Worm (Caenorhabditis elegans) whole organism, L4 larva: ENCODE data around the gene pbo-6.

Experiments
- F10B5.3 ChIP-seq: sonication (generic microtip); optimal IDR thresholded peaks from 2 replicates; lab custom pipeline; 2016; ENCODE audit warnings: mild to moderate bottlenecking, missing genetic modification characterization, missing compliant biosample characterization
- F37D6.2 ChIP-seq: sonication (generic microtip); optimal IDR thresholded peaks from 2 replicates; lab custom pipeline; 2016; ENCODE audit warnings: mild to moderate bottlenecking, missing genetic modification characterization, missing compliant biosample characterization
- T26A8.4 ChIP-seq: fragments of 200-800 bp; sonication (Bioruptor generic); IDR thresholded peaks from 2 replicates; pipeline ENCODE4 v1.3.6; 2022; ENCODE audit warnings: missing genetic modification characterization, missing compliant biosample characterization
- Y5F2A.4 ChIP-seq: fragments of 200-800 bp; sonication (Bioruptor generic); optimal IDR thresholded peaks from 2 replicates; lab custom pipeline; 2018; ENCODE audit warnings: mild to moderate bottlenecking, missing genetic modification characterization, missing compliant biosample characterization
- aly-2 ChIP-seq: sonication (generic microtip); optimal IDR thresholded peaks from 2 replicates; lab custom pipeline; 2018; ENCODE audit warnings: missing biosample characterization, missing genetic modification characterization
- ceh-62 ChIP-seq: sonication (generic microtip); optimal IDR thresholded peaks from 2 replicates; lab custom pipeline; 2017; ENCODE audit warnings: missing biosample characterization, missing genetic modification characterization
- ctbp-1 ChIP-seq: fragments of 200-800 bp; sonication (Bioruptor generic); IDR thresholded peaks from 2 replicates; pipeline ENCODE4 v1.3.6; 2022; ENCODE audit warnings: missing genetic modification reagents, missing genetic modification characterization, missing compliant biosample characterization
- daf-12 ChIP-seq: fragments of 150-350 bp; optimal IDR thresholded peaks from 2 replicates; lab custom pipeline; 2014; ENCODE audit warnings: missing biosample characterization, missing genetic modification reagents, missing genetic modification characterization
- daf-16 ChIP-seq, 3 experiments: sonication (generic microtip); optimal IDR thresholded peaks; 2 replicates each; lab custom pipeline; 2016 to 2017; ENCODE audit warnings: missing genetic modification characterization in 3 of 3, missing genetic modification reagents in 3 of 3, mild to moderate bottlenecking in 2 of 3, missing compliant biosample characterization in 2 of 3, missing biosample characterization in 1 of 3, moderate library complexity in 1 of 3
- dmd-9 ChIP-seq: fragments of 200-800 bp; sonication (Bioruptor generic); IDR thresholded peaks from 2 replicates; pipeline ENCODE4 v1.3.6; 2022; ENCODE audit warnings: missing genetic modification reagents, missing genetic modification characterization, missing compliant biosample characterization
- duxl-1 ChIP-seq: sonication (generic microtip); optimal IDR thresholded peaks from 2 replicates; lab custom pipeline; 2016; ENCODE audit warnings: mild to moderate bottlenecking, missing genetic modification characterization, moderate library complexity, missing compliant biosample characterization; ENCODE audit not compliant: poor library complexity
- dve-1 ChIP-seq: sonication (generic microtip); optimal IDR thresholded peaks from 2 replicates; lab custom pipeline; 2017; ENCODE audit warnings: antibody characterized with exemption, mild to moderate bottlenecking, missing genetic modification characterization, missing compliant biosample characterization; ENCODE audit not compliant: insufficient read depth
- egl-27 ChIP-seq: sonication (generic microtip); optimal IDR thresholded peaks from 3 replicates; lab custom pipeline; 2017; ENCODE audit warnings: missing biosample characterization, missing genetic modification reagents, missing genetic modification characterization
- fkh-10 ChIP-seq: fragments of 150-350 bp; optimal IDR thresholded peaks from 2 replicates; lab custom pipeline; 2014; ENCODE audit warnings: missing biosample characterization, missing genetic modification reagents, missing genetic modification characterization
- gei-8 ChIP-seq: fragments of 200-800 bp; sonication (Bioruptor generic); optimal IDR thresholded peaks from 2 replicates; lab custom pipeline; 2018; ENCODE audit warnings: mild to moderate bottlenecking, missing genetic modification characterization, missing compliant biosample characterization
- hlh-11 ChIP-seq: fragments of 200-800 bp; sonication (Bioruptor generic); optimal IDR thresholded peaks from 2 replicates; lab custom pipeline; 2018; ENCODE audit warnings: mild to moderate bottlenecking, missing genetic modification characterization, missing compliant biosample characterization
- hlh-30 ChIP-seq: sonication (generic microtip); optimal IDR thresholded peaks from 2 replicates; lab custom pipeline; 2017; ENCODE audit warnings: antibody characterized with exemption, mild to moderate bottlenecking, missing genetic modification characterization, missing compliant biosample characterization; ENCODE audit not compliant: insufficient read depth
- hmg-1.1 ChIP-seq: fragments of 200-800 bp; sonication (Bioruptor generic); IDR thresholded peaks from 2 replicates; pipeline ENCODE4 v1.3.6; 2022; ENCODE audit warnings: missing genetic modification reagents, missing genetic modification characterization, missing compliant biosample characterization
- lim-7 ChIP-seq: fragments of 200-800 bp; sonication (Bioruptor generic); IDR thresholded peaks from 2 replicates; pipeline ENCODE4 v1.3.6; 2022; ENCODE audit warnings: missing genetic modification characterization, missing compliant biosample characterization
- lin-1 ChIP-seq: fragments of 200-800 bp; sonication (Bioruptor generic); IDR thresholded peaks from 2 replicates; pipeline ENCODE4 v1.3.6; 2022; ENCODE audit warnings: missing genetic modification reagents, missing genetic modification characterization, missing compliant biosample characterization
- lin-13 ChIP-seq: fragments of 150-350 bp; optimal IDR thresholded peaks from 2 replicates; lab custom pipeline; 2014; ENCODE audit warnings: missing biosample characterization, missing genetic modification reagents, missing genetic modification characterization
- lin-39 ChIP-seq: fragments of 150-350 bp; optimal IDR thresholded peaks from 2 replicates; lab custom pipeline; 2014; ENCODE audit warnings: missing biosample characterization, missing genetic modification reagents, missing genetic modification characterization
- madf-5 ChIP-seq, 2 experiments: fragments of 200-800 bp; sonication (Bioruptor generic); IDR thresholded peaks; 2 replicates each; pipeline ENCODE4 v1.3.6; 2022; ENCODE audit warnings: missing compliant biosample characterization in 2 of 2, missing genetic modification characterization in 2 of 2
- madf-9 ChIP-seq: fragments of 200-800 bp; sonication (Bioruptor generic); conservative IDR thresholded peaks from 2 replicates; pipeline ENCODE4 v1.3.6; 2022; ENCODE audit warnings: missing genetic modification reagents, missing genetic modification characterization, missing compliant biosample characterization
- mep-1 ChIP-seq: fragments of 150-350 bp; sonication (generic microtip); optimal IDR thresholded peaks from 3 replicates; lab custom pipeline; 2014; ENCODE audit warnings: missing biosample characterization, missing genetic modification characterization
- mes-2 ChIP-seq: sonication (generic microtip); optimal IDR thresholded peaks from 2 replicates; lab custom pipeline; 2016; ENCODE audit warnings: missing genotype, mild to moderate bottlenecking, missing genetic modification characterization, missing compliant biosample characterization; ENCODE audit not compliant: poor library complexity, severe bottlenecking
- mxl-2 ChIP-seq: fragments of 200-800 bp; sonication (Bioruptor generic); conservative IDR thresholded peaks from 2 replicates; pipeline ENCODE4 v1.3.6; 2022; ENCODE audit warnings: missing genetic modification reagents, missing genetic modification characterization, missing compliant biosample characterization
- nhr-10 ChIP-seq: fragments of 150-350 bp; optimal IDR thresholded peaks from 2 replicates; lab custom pipeline; 2014; ENCODE audit warnings: missing biosample characterization, missing genetic modification characterization
- nhr-11 ChIP-seq: fragments of 150-350 bp; optimal IDR thresholded peaks from 2 replicates; lab custom pipeline; 2014; ENCODE audit warnings: missing biosample characterization, missing genetic modification characterization
- nhr-41 ChIP-seq: fragments of 200-800 bp; sonication (Bioruptor generic); IDR thresholded peaks from 2 replicates; pipeline ENCODE4 v1.3.6; 2022; ENCODE audit warnings: missing genetic modification reagents, missing genetic modification characterization, missing compliant biosample characterization
- nhr-42 ChIP-seq: fragments of 200-800 bp; sonication (Bioruptor generic); IDR thresholded peaks from 2 replicates; pipeline ENCODE4 v1.3.6; 2022; ENCODE audit warnings: missing genetic modification characterization, missing compliant biosample characterization
- nhr-48 ChIP-seq: sonication (generic microtip); optimal IDR thresholded peaks from 2 replicates; lab custom pipeline; 2016; ENCODE audit warnings: mild to moderate bottlenecking, missing genetic modification characterization, missing compliant biosample characterization
- nhr-6 ChIP-seq: fragments of 150-350 bp; optimal IDR thresholded peaks from 2 replicates; lab custom pipeline; 2014; ENCODE audit warnings: missing biosample characterization, missing genetic modification characterization
- pha-4 ChIP-seq, 2 experiments: fragments of 150-350 bp in 1 of 2; fragments of 200-800 bp in 1 of 2; sonication (Bioruptor generic) in 1 of 2; IDR thresholded peaks in 1 of 2; optimal IDR thresholded peaks in 1 of 2; 2 replicates each; pipeline versions ENCODE4 v1.3.6 to Lab custom; 2014 to 2022; ENCODE audit warnings: missing genetic modification characterization in 2 of 2, missing genetic modification reagents in 2 of 2, missing biosample characterization in 1 of 2, missing compliant biosample characterization in 1 of 2
- pqm-1 ChIP-seq: sonication (generic microtip); optimal IDR thresholded peaks from 2 replicates; lab custom pipeline; 2017; ENCODE audit warnings: missing biosample characterization, missing genetic modification characterization
- rbr-2 ChIP-seq: sonication (generic microtip); optimal IDR thresholded peaks from 2 replicates; lab custom pipeline; 2016; ENCODE audit warnings: missing genotype, missing genetic modification characterization, missing compliant biosample characterization
- saeg-2 ChIP-seq: fragments of 200-800 bp; sonication (Bioruptor generic); IDR thresholded peaks from 2 replicates; pipeline ENCODE4 v1.3.6; 2022; ENCODE audit warnings: missing genetic modification reagents, missing genetic modification characterization, missing compliant biosample characterization
- skn-1 ChIP-seq: fragments of 150-350 bp; optimal IDR thresholded peaks from 2 replicates; lab custom pipeline; 2014; ENCODE audit warnings: missing biosample characterization, missing genetic modification characterization
- snpc-1.2 ChIP-seq: fragments of 200-800 bp; sonication (Bioruptor generic); IDR thresholded peaks from 2 replicates; pipeline ENCODE4 v1.3.6; 2022; ENCODE audit warnings: missing genetic modification reagents, missing genetic modification characterization, missing compliant biosample characterization
- spr-1 ChIP-seq: sonication (generic microtip); optimal IDR thresholded peaks from 2 replicates; lab custom pipeline; 2016; ENCODE audit warnings: mild to moderate bottlenecking, missing genetic modification characterization, missing compliant biosample characterization
- tag-97 ChIP-seq: fragments of 200-800 bp; sonication (Bioruptor generic); IDR thresholded peaks from 2 replicates; pipeline ENCODE4 v1.3.6; 2022; ENCODE audit warnings: missing genetic modification characterization, missing compliant biosample characterization
- tra-1 ChIP-seq: fragments of 200-800 bp; sonication (Bioruptor generic); IDR thresholded peaks from 2 replicates; pipeline ENCODE4 v1.3.6; 2022; ENCODE audit warnings: missing genetic modification reagents, missing genetic modification characterization, missing compliant biosample characterization
- unc-39 ChIP-seq: sonication (generic microtip); optimal IDR thresholded peaks from 2 replicates; lab custom pipeline; 2017; ENCODE audit warnings: missing biosample characterization, missing genetic modification characterization
- vab-7 ChIP-seq: fragments of 200-800 bp; sonication (Bioruptor generic); IDR thresholded peaks from 2 replicates; pipeline ENCODE4 v1.3.6; 2022; ENCODE audit warnings: missing genetic modification reagents, missing genetic modification characterization, missing compliant biosample characterization
- zag-1 ChIP-seq: fragments of 150-350 bp; optimal IDR thresholded peaks from 2 replicates; lab custom pipeline; 2014; ENCODE audit warnings: missing biosample characterization, missing genetic modification characterization
- zfp-2 ChIP-seq: sonication (generic microtip); optimal IDR thresholded peaks from 2 replicates; lab custom pipeline; 2016; ENCODE audit warnings: mild to moderate bottlenecking, missing genetic modification characterization, missing compliant biosample characterization
- ztf-7 ChIP-seq: fragments of 150-350 bp; optimal IDR thresholded peaks from 2 replicates; lab custom pipeline; 2014; ENCODE audit warnings: missing biosample characterization, missing genetic modification characterization

pbo-6 gene

ce11 chrX:17479694-17480574 is 51.1 kb downstream of the pbo-6 start (continued):
- TF ChIP-seq vab-7 (peak; percentile 52; the same call in 1 of the 2 replicates), ctbp-1 (GFP tag; lab: Robert Waterston, UW) (peak; percentile 92), dve-1 (tag; lab: Kevin White, UChicago) (peak; percentile 83), ceh-62 (tag; lab: Kevin White, UChicago) (no peak), nhr-42 (GFP tag; lab: Robert Waterston, UW) (no peak), mep-1 (tag; lab: Kevin White, UChicago) (peak; percentile 87), madf-9 (GFP tag; lab: Robert Waterston, UW) (no peak; the same call in 1 of the 2 replicates), saeg-2 (peak; percentile 52; the same call in 1 of the 2 replicates), lin-39 (no peak), F37D6.2 (tag; lab: Kevin White, UChicago) (peak; percentile 91), tag-97 (GFP tag; lab: Robert Waterston, UW) (no peak), T26A8.4 (peak; percentile 81), gei-8 (GFP tag; lab: Kevin White, UChicago) (peak; percentile 83), unc-39 (tag; lab: Kevin White, UChicago) (no peak), duxl-1 (tag; lab: Kevin White, UChicago) (peak; percentile 21), lim-7 (GFP tag; lab: Robert Waterston, UW) (no peak; the same call in 1 of the 2 replicates), ztf-7 (tag; lab: Kevin White, UChicago) (peak; percentile 58), snpc-1.2 (GFP tag; lab: Robert Waterston, UW) (no peak; the same call in 1 of the 2 replicates), rbr-2 (tag; lab: Kevin White, UChicago) (peak; percentile 93), daf-12 (tag; lab: Kevin White, UChicago) (no peak), madf-5 (GFP tag; IDR thresholded peaks at IDR 0.05; lab: Robert Waterston, UW) (0 out of 4 replicates have a peak, but pooled peaks of 1 of the 2 experiments have one; percentile 6), hlh-11 (tag; lab: Kevin White, UChicago) (peak; percentile 99), skn-1 (tag; lab: Kevin White, UChicago) (no peak), nhr-11 (peak; percentile 74), mes-2 (tag; lab: Kevin White, UChicago) (peak; percentile 44), lin-1 (GFP tag; lab: Robert Waterston, UW) (peak; percentile 9; the same call in 1 of the 2 replicates), lin-13 (no peak), daf-16 (GFP tag; optimal IDR thresholded peaks at IDR 0.05; lab: Kevin White, UChicago) (peak; percentile 54 to 93), daf-16 (tag; optimal IDR thresholded peaks at IDR 0.05; lab: Kevin White, UChicago) (peak; percentile 78), zag-1 (tag; lab: Kevin White, UChicago) (peak; percentile 14), spr-1 (peak; percentile 86), pqm-1 (tag; lab: Kevin White, UChicago) (peak; percentile 4), hmg-1.1 (GFP tag; lab: Robert Waterston, UW) (peak; percentile 93), fkh-10 (GFP tag; lab: Kevin White, UChicago) (peak; percentile 73), zfp-2 (tag; lab: Kevin White, UChicago) (peak; percentile 2), nhr-48 (peak; percentile 92), nhr-6 (tag; lab: Kevin White, UChicago) (peak; percentile 7), aly-2 (tag; lab: Kevin White, UChicago) (no peak), mxl-2 (GFP tag; lab: Robert Waterston, UW) (no peak), nhr-10 (peak; percentile 27), Y5F2A.4 (GFP tag; lab: Kevin White, UChicago) (no peak), hlh-30 (tag; lab: Kevin White, UChicago) (peak; percentile 94), F10B5.3 (tag; lab: Kevin White, UChicago) (peak; percentile 57), nhr-41 (GFP tag; lab: Robert Waterston, UW) (no peak; the same call in 1 of the 2 replicates), tra-1 (GFP tag; lab: Robert Waterston, UW) (peak; percentile 79; the same call in 1 of the 2 replicates), egl-27 (peak; percentile 45), pha-4 (GFP tag; IDR thresholded peaks at IDR 0.05; lab: Robert Waterston, UW) (peak; percentile 60; the same call in 1 of the 2 replicates), pha-4 (tag; optimal IDR thresholded peaks at IDR 0.05; lab: Kevin White, UChicago) (peak; percentile 80), dmd-9 (no peak)
